Fruit fly (Drosophila melanogaster): ENCODE data around the gene by.

Gene by

DNA sequence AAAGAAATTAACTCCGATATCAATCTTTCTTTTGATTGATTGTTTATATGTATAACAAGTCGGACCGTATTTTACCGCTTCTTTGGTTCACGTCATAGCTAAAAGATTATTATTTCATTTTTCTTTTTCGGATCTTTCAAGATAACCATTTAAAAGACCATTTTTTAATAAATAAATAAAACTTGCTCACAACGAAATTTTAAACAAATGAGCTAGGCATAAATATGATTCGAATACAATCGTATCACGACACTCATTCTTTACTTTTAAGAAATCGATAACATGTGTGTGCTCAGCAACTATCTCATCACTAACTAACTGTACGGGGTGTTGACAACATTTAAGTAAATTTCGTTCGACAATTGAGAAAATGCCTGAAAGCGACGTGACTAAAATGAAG lies 28.5 kb downstream of the by start, which contains the start of gene CG8149:
CG8149 (plus strand) TSS at position 302 of the 400 bp plus-strand sequence.
- TF ChIP-seq kay (GFP tag; ENCODE audit: borderline replicate concordance) (peak; percentile 93), tj (GFP tag; optimal IDR thresholded peaks at IDR 0.05) (no peak), cic (GFP tag; optimal IDR thresholded peaks at IDR 0.05) (no peak), bab1 (GFP tag; optimal IDR thresholded peaks at IDR 0.05) (peak; percentile 66), CG14711 (tag; optimal IDR thresholded peaks at IDR 0.05) (peak; percentile 50), Mnt (GFP tag; optimal IDR thresholded peaks at IDR 0.05) (peak; percentile 38)

DNA sequence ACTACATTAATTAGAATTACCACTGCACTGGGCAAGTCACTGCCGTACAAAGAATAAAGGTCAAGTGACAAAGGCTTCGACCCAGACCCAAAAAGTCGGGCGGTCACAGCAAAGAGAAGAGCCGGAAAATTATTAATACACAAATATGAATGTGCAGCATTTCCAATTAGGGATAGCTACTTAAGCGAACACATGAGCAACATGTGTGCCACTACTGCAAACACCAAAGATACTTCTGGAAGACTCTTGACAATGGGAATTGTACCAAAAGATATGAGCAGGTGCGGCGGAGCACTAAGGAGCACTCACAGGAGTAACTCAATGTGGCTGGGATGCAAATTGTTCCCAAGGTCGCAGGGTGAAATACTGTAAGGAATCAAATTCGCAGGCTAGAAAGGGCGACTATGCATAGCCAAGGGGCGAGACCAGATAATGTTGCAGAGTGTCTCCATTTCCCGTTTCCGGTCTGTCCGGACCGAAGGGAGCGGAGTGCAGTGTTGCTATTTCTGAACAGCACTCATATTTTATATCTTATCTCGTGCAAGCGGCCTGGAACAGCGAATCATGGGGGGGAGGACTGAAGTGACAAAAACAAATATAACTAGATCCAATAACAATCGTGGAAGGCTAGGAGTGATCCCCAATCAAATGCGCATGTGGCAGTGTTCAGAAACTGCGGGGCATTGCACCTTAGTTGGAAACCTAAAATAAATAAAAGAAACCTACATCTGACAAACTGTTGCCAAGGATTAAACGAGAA lies 29.3 kb downstream of the by start:
- no peak for TF ChIP-seq bab1 (GFP tag; optimal IDR thresholded peaks at IDR 0.05)
- no peak for TF ChIP-seq CG5204 (GFP tag; optimal IDR thresholded peaks at IDR 0.05)
- TF ChIP-seq CG11617 (GFP tag; optimal IDR thresholded peaks at IDR 0.05), result peak; percentile 47
- TF ChIP-seq pad (GFP tag; optimal IDR thresholded peaks at IDR 0.05), result no peak
- TF ChIP-seq Clk (GFP tag; optimal IDR thresholded peaks at IDR 0.05), result no peak
- peak; percentile 60 for TF ChIP-seq CG12768 (GFP tag; optimal IDR thresholded peaks at IDR 0.05)
- peak; percentile 52 for TF ChIP-seq CG7045 (GFP tag; optimal IDR thresholded peaks at IDR 0.05)
- no peak for TF ChIP-seq ovo (GFP tag; optimal IDR thresholded peaks at IDR 0.05)
- TF ChIP-seq CG14711 (tag; optimal IDR thresholded peaks at IDR 0.05), result no peak
- TF ChIP-seq CG7101 (tag; optimal IDR thresholded peaks at IDR 0.05), result peak; percentile 39
- TF ChIP-seq Crg-1 (GFP tag; optimal IDR thresholded peaks at IDR 0.05), result no peak
- TF ChIP-seq CG33017 (tag; optimal IDR thresholded peaks at IDR 0.05), result peak; percentile 17
- TF ChIP-seq kay (GFP tag; ENCODE audit: borderline replicate concordance), result no peak
- TF ChIP-seq tj (GFP tag; optimal IDR thresholded peaks at IDR 0.05), result peak; percentile 49
- peak; percentile 42 for TF ChIP-seq Mnt (GFP tag; optimal IDR thresholded peaks at IDR 0.05)
- peak; percentile 69 for TF ChIP-seq cic (GFP tag; optimal IDR thresholded peaks at IDR 0.05)
- TF ChIP-seq toe (GFP tag; optimal IDR thresholded peaks at IDR 0.05), result no peak
- no peak for TF ChIP-seq cnc (optimal IDR thresholded peaks at IDR 0.05)
- no peak for TF ChIP-seq Hr96 (GFP tag; optimal IDR thresholded peaks at IDR 0.05)
- TF ChIP-seq CG1620 (GFP tag; optimal IDR thresholded peaks at IDR 0.05), result no peak

DNA sequence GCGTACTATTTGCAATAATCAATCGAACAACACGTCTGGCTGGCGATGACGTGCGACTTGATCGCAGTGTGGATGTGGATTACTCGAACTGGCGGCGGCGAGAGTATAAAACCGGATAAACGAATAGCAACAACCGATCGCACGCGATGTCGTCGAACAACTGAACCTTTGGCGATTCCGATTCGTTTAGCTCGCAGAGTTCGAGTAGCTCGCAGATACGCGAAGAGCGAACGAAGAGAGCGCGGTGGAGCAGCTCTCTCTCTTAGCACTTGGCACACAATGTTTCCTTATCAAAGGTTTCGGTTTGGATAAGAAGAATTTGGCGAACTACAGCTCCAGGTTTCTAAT lies 30.4 kb downstream of the by start, which contains the start of gene RhoL:
RhoL (minus strand) TSS at position 166 of the 348 bp plus-strand sequence.
- TF ChIP-seq CG7045 (GFP tag; optimal IDR thresholded peaks at IDR 0.05), result no peak
- TF ChIP-seq CG14711 (tag; optimal IDR thresholded peaks at IDR 0.05), result peak; percentile 7
- TF ChIP-seq Clk (GFP tag; optimal IDR thresholded peaks at IDR 0.05), result no peak
- TF ChIP-seq CG5204 (GFP tag; optimal IDR thresholded peaks at IDR 0.05), result no peak
- TF ChIP-seq Mnt (GFP tag; optimal IDR thresholded peaks at IDR 0.05), result peak; percentile 81
- peak; percentile 67 for TF ChIP-seq bab1 (GFP tag; optimal IDR thresholded peaks at IDR 0.05)
- peak; percentile 79 for TF ChIP-seq CG12768 (GFP tag; optimal IDR thresholded peaks at IDR 0.05)
- TF ChIP-seq cic (GFP tag; optimal IDR thresholded peaks at IDR 0.05), result peak; percentile 82
- no peak for TF ChIP-seq Hr96 (GFP tag; optimal IDR thresholded peaks at IDR 0.05)
- TF ChIP-seq ovo (GFP tag; optimal IDR thresholded peaks at IDR 0.05), result no peak
- TF ChIP-seq pad (GFP tag; optimal IDR thresholded peaks at IDR 0.05), result no peak
- peak; percentile 8 for TF ChIP-seq CG11617 (GFP tag; optimal IDR thresholded peaks at IDR 0.05)
- peak; percentile 54 for TF ChIP-seq CG33017 (tag; optimal IDR thresholded peaks at IDR 0.05)
- TF ChIP-seq CG1620 (GFP tag; optimal IDR thresholded peaks at IDR 0.05), result no peak
- peak; percentile 47 for TF ChIP-seq tj (GFP tag; optimal IDR thresholded peaks at IDR 0.05)

DNA sequence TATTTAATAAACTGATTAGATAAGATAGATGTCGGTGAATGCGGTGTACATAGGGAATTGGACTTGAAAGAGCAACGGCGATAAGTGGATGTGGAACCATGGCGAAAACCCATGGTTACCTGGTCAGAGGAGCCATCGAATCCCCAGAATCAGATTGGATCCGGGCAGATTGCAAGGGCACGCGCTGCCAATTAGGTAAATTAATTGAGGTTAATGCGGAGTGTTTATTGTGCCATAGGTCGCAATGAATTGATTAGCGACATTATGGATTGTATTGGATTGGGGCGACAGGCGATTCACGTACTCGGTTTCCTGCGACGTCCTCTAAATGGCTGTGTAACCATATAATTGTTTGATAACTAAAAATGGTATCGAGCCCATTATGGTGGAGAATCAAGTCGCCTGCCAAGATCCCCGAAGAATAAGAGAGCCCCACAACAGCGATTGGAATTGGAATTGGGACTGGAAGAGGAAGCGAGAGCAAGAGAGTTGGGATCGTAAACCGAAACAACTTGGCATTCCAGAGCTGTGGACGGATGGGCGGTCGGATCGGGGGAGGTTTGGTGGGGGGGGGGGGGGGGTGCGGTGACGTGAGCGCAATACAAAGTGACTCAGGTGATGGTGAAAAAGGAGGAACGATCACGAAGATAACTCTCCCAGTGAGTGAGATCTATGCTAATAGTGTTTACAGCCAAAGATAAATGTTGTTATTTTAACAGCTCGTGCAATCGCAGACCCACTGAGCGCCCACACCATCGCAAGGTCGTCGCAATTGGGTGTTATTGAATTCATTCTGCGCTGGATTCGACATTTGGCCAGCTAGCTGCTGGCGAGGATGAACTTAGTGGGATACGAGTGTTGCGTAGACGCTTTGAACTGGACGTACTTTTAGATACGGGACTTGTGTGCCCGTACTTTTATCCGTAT lies 31.1 kb downstream of the by start:
- peak; percentile 34 for TF ChIP-seq ovo (GFP tag; optimal IDR thresholded peaks at IDR 0.05)
- TF ChIP-seq Clk (GFP tag; optimal IDR thresholded peaks at IDR 0.05), result no peak

DNA sequence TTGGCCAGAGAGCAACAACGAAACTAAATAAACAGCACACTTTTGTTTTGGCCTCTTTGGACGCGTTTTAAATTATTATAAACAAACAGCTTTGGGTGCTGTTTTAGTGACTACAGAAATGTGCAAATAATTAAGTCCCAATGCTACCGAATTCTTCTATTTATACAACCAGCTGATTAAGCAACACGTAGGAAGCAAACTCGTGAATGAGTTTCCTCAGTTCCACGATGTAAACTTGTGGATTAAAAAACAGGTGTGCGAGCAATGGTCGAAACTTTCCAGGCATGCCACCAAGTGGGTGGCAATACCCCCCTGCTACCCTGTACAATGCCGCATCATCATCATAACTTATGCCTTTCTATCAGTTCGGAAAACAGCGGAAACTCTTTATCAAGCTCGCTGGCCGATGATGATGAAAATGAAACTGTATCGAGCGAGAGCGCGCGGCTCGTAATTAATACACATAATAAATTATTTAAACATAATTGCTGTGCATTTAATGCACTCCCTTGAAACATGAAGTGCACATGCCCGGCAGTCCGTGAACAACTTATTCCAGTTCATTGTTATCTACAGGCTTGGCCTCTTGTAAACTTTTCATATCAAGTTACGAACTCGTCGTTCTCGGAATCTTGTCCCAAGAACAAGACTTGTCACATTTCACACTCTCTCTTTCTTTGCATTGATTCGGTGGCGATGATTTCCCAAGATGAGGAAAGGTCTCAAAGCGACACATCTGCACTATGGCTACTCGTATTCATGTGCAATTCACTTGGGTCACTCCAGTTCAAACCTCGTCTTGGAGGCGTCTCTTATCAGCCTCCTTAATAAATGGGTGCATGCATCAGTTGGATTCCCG lies 32.4 kb downstream of the by start:
- TF ChIP-seq tj (GFP tag; optimal IDR thresholded peaks at IDR 0.05) (peak; percentile 17), cnc (optimal IDR thresholded peaks at IDR 0.05) (no peak), CG12768 (GFP tag; optimal IDR thresholded peaks at IDR 0.05) (no peak), CG11617 (GFP tag; optimal IDR thresholded peaks at IDR 0.05) (no peak), kay (GFP tag; ENCODE audit: borderline replicate concordance) (peak; percentile 37)

DNA sequence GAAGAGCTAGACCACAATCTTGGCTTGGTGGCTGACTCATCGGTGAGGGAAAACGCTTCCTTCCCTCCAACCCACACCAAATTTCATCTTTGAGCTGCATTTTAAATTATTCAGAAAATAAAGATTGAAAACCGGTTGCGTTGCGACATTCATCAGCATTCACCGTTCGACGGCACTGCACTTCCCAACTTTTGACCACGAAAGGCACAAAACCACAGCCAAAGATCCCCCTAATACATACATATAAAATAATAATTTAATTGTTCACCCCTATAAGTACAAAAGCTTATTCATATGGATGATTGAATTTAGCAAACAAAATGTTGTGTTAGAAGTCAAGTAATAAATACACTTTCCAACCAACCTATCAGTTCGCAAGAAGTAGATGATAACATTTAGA lies 33.6 kb downstream of the by start:
- TF ChIP-seq bab1 (GFP tag; optimal IDR thresholded peaks at IDR 0.05), result no peak
- peak; percentile 92 for TF ChIP-seq kay (GFP tag; ENCODE audit: borderline replicate concordance)
- TF ChIP-seq Clk (GFP tag; optimal IDR thresholded peaks at IDR 0.05), result no peak
- TF ChIP-seq tj (GFP tag; optimal IDR thresholded peaks at IDR 0.05), result no peak
- no peak for TF ChIP-seq pad (GFP tag; optimal IDR thresholded peaks at IDR 0.05)
- no peak for TF ChIP-seq CG7101 (tag; optimal IDR thresholded peaks at IDR 0.05)

Data from whole organism, adult.